Fruit fly (Drosophila melanogaster): ENCODE measurements around the gene Ugt304A1.
A peak's percentile ranks its signal among the peaks of the same experiment; 100 is the strongest.

The Ugt304A1 gene

DNA sequence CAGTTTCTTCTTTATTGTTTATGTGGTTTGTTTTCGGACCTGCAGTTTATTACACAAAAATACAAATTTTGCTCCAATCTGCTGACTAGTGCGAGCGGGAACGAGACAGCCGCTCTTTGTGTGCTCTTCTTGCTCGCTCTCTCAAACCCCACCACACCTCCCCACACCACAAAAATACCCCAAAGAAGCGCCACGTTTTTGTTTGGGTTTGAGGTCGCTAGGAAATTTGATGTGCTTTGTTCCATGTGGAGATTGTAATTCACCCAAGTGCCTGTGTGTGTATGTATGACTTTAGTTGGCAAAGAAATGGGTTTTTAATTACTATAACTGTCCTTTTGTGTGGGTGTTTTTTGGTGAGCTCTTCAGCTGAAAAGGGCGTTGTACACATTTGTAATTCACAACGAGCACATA is 22.9 kb upstream of the Ugt304A1 start (continued):
- TF ChIP-seq dmrt99B (tag; optimal IDR thresholded peaks at IDR 0.05) (peak; percentile 27), Trl (optimal IDR thresholded peaks at IDR 0.05) (peak; percentile 48 to 70), Trl (GFP tag; optimal IDR thresholded peaks at IDR 0.05) (no peak), CG13123 (GFP tag; optimal IDR thresholded peaks at IDR 0.05) (no peak), zen2 (GFP tag; IDR thresholded peaks at IDR 0.05; ENCODE audit: partially characterized antibody) (no peak), Dek (tag; optimal IDR thresholded peaks at IDR 0.05) (no peak), salm (tag; optimal IDR thresholded peaks at IDR 0.05) (no peak), pb (GFP tag; optimal IDR thresholded peaks at IDR 0.05) (no peak), CG2199 (GFP tag; IDR thresholded peaks at IDR 0.05) (peak; percentile 67; the same call in 1 of the 3 replicates), hkb (optimal IDR thresholded peaks at IDR 0.05) (no peak), hkb (GFP tag; IDR thresholded peaks at IDR 0.05) (no peak), Eip74EF (GFP tag; optimal IDR thresholded peaks at IDR 0.05) (peak in 1 of 2 experiments; percentile 3), Vsx1 (GFP tag; optimal IDR thresholded peaks at IDR 0.05) (no peak), Xrp1 (GFP tag; IDR thresholded peaks at IDR 0.05) (peak; percentile 46; the same call in 1 of the 2 replicates), zfh1 (GFP tag; IDR thresholded peaks at IDR 0.05) (no peak), dm (GFP tag; optimal IDR thresholded peaks at IDR 0.05) (peak; percentile 67), CG3163 (GFP tag; optimal IDR thresholded peaks at IDR 0.05) (peak; percentile 43), Bgb (GFP tag; IDR thresholded peaks at IDR 0.05; ENCODE audit: partially characterized antibody) (peak; percentile 49), CG2889 (GFP tag; IDR thresholded peaks at IDR 0.05) (no peak), Sox102F (GFP tag; optimal IDR thresholded peaks at IDR 0.05) (no peak), HLH4C (GFP tag; IDR thresholded peaks at IDR 0.05; ENCODE audit: partially characterized antibody) (0 out of 3 replicates have a peak, but pooled peaks have one; percentile 12), NFAT (GFP tag; IDR thresholded peaks at IDR 0.05) (peak; percentile 60; the same call in 1 of the 2 replicates), bcd (GFP tag; optimal IDR thresholded peaks at IDR 0.05) (peak; percentile 12), CG11085 (GFP tag; IDR thresholded peaks at IDR 0.05) (no peak), lola (GFP tag; optimal IDR thresholded peaks at IDR 0.05) (no peak), caup (GFP tag; optimal IDR thresholded peaks at IDR 0.05; ENCODE audit: severe bottlenecking) (peak; percentile 38), dmrt11E (tag; optimal IDR thresholded peaks at IDR 0.05) (no peak), MBD-R2 (GFP tag; IDR thresholded peaks at IDR 0.05) (peak; percentile 21; the same call in 1 of the 2 replicates), sob (GFP tag; IDR thresholded peaks at IDR 0.05) (peak; percentile 51; the same call in 1 of the 2 replicates), CG10462 (GFP tag; optimal IDR thresholded peaks at IDR 0.05) (no peak), HmgZ (tag; optimal IDR thresholded peaks at IDR 0.05) (peak; percentile 52), Ets65A (GFP tag) (peak; percentile 57), CG4820 (GFP tag; optimal IDR thresholded peaks at IDR 0.05) (no peak), ap (GFP tag; IDR thresholded peaks at IDR 0.05) (no peak), sens (GFP tag) (peak; percentile 56), Dll (GFP tag; IDR thresholded peaks at IDR 0.05; ENCODE audit: partially characterized antibody) (no peak), oc (tag; optimal IDR thresholded peaks at IDR 0.05) (no peak), ci (GFP tag; IDR thresholded peaks at IDR 0.05) (peak; percentile 60; the same call in 2 of the 3 replicates)

DNA sequence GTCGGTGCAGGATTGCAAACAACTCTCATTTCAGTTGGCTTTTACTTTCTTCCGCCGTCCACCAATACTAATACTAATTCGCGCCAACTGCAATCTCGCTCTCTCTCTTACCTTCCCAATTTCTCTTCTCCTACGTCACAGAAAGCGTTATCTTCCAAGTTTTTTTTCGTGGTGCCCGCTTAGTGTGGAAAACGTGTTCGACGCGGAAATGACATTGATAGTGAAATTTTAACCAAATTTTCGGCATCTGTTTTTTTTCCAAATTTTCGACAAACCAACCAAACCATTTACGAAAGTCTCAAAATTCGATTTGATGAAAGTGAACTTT is 22.1 kb upstream of the Ugt304A1 start, which contains the start of gene cu:
TSS of gene cu (plus strand) at position 204 of the 328 bp plus-strand sequence.
- TF ChIP-seq lola (GFP tag; optimal IDR thresholded peaks at IDR 0.05) (peak in 1 of 3 experiments; percentile 26), sr (GFP tag; IDR thresholded peaks at IDR 0.05) (peak; percentile 6), Hand (GFP tag; optimal IDR thresholded peaks at IDR 0.05) (no peak), Dfd (GFP tag; optimal IDR thresholded peaks at IDR 0.05) (peak in 1 of 2 experiments; percentile 28), mam (GFP tag; optimal IDR thresholded peaks at IDR 0.05) (peak; percentile 90), CG31441 (GFP tag; IDR thresholded peaks at IDR 0.05) (peak; percentile 44; the same call in 1 of the 2 replicates), stwl (tag; optimal IDR thresholded peaks at IDR 0.05) (no peak), aop (GFP tag; IDR thresholded peaks at IDR 0.05) (peak; percentile 49; the same call in 1 of the 2 replicates), tup (GFP tag; optimal IDR thresholded peaks at IDR 0.05) (no peak), bbx (GFP tag; IDR thresholded peaks at IDR 0.05; ENCODE audit: partially characterized antibody) (peak; percentile 13; the same call in 1 of the 2 replicates), CG33213 (GFP tag; optimal IDR thresholded peaks at IDR 0.05) (peak; percentile 75), pros (GFP tag; optimal IDR thresholded peaks at IDR 0.05) (no peak), ab (GFP tag; optimal IDR thresholded peaks at IDR 0.05) (peak; percentile 76), ind (GFP tag; optimal IDR thresholded peaks at IDR 0.05) (no peak), Bgb (GFP tag; IDR thresholded peaks at IDR 0.05; ENCODE audit: partially characterized antibody) (peak; percentile 26; the same call in 1 of the 2 replicates), CG1602 (GFP tag; optimal IDR thresholded peaks at IDR 0.05) (no peak), CG30403 (GFP tag; optimal IDR thresholded peaks at IDR 0.05) (no peak)
